Worm (Caenorhabditis elegans) whole organism, L4/young adult: ENCODE results near the gene nhr-31.

Experiments used
- W03F9.2 ChIP-seq: fragments of 150-350 bp; optimal IDR thresholded peaks from 2 replicates; lab custom pipeline; 2014; ENCODE audit warnings: missing biosample characterization, missing genetic modification characterization
- dao-5 ChIP-seq: sonication (generic microtip); optimal IDR thresholded peaks from 2 replicates; lab custom pipeline; 2016; ENCODE audit warnings: missing genotype, missing genetic modification characterization, moderate library complexity, missing compliant biosample characterization
- him-1 ChIP-seq: sonication (generic microtip); optimal IDR thresholded peaks from 2 replicates; lab custom pipeline; 2016; ENCODE audit warnings: missing genotype, missing genetic modification reagents, missing genetic modification characterization, missing compliant biosample characterization

nhr-31 gene

ce11 chrIV:7994715-7995114, 34.6 kb downstream of the nhr-31 start:
- TF ChIP-seq him-1 (no peak), dao-5 (no peak), W03F9.2 (no peak)

- TF ChIP-seq dao-5 (no peak), W03F9.2 (no peak)
Observed at ce11 chrIV:7988385-7988784, 40.9 kb downstream of the nhr-31 start, which contains the start of gene col-115. col-115 (plus strand) TSS chrIV:7988685.

- TF ChIP-seq him-1 (no peak), W03F9.2 (no peak), dao-5 (no peak)
Observed at ce11 chrIV:7987083-7987482, 42.2 kb downstream of the nhr-31 start, which contains the start of gene mec-17. mec-17 (minus strand) TSS chrIV:7987183.

ce11 chrIV:7985737-7986136, 43.6 kb downstream of the nhr-31 start:
- TF ChIP-seq W03F9.2: no peak
- TF ChIP-seq him-1: no peak
- no peak for TF ChIP-seq dao-5

ce11 chrIV:7983728-7984346, 45.5 kb downstream of the nhr-31 start:
- TF ChIP-seq W03F9.2: no peak
- no peak for TF ChIP-seq dao-5
- TF ChIP-seq him-1: no peak

- TF ChIP-seq W03F9.2 (no peak), dao-5 (no peak), him-1 (no peak)
Observed at ce11 chrIV:7983021-7983420, 46.3 kb downstream of the nhr-31 start.

- TF ChIP-seq him-1: no peak
- no peak for TF ChIP-seq dao-5
- no peak for TF ChIP-seq W03F9.2
Observed at ce11 chrIV:7982024-7982576, 47.2 kb downstream of the nhr-31 start, which contains the start of gene arf-5. arf-5 (plus strand) TSS chrIV:7982526.

ce11 chrIV:7979588-7979987, 49.7 kb downstream of the nhr-31 start, which contains the start of gene unc-24:
unc-24 (plus strand) TSS chrIV:7979870.
- TF ChIP-seq W03F9.2: no peak
- TF ChIP-seq dao-5: no peak
- TF ChIP-seq him-1: no peak

- TF ChIP-seq him-1 (no peak), W03F9.2 (no peak), dao-5 (no peak)
Observed at ce11 chrIV:7977452-7977940, 51.8 kb downstream of the nhr-31 start, which contains the start of gene ora-1. ora-1 (plus strand) TSS chrIV:7977890.

- TF ChIP-seq dao-5 (no peak), him-1 (no peak), W03F9.2 (no peak)
Observed at ce11 chrIV:7976210-7976609, 53.1 kb downstream of the nhr-31 start, which contains the start of gene F57H12.6. F57H12.6 (minus strand) TSS chrIV:7976310.
